Fruit fly (Drosophila melanogaster): ENCODE measurements around the gene pins.
A peak's percentile ranks its signal among the peaks of the same experiment; 100 is the strongest.

pins gene

DNA sequence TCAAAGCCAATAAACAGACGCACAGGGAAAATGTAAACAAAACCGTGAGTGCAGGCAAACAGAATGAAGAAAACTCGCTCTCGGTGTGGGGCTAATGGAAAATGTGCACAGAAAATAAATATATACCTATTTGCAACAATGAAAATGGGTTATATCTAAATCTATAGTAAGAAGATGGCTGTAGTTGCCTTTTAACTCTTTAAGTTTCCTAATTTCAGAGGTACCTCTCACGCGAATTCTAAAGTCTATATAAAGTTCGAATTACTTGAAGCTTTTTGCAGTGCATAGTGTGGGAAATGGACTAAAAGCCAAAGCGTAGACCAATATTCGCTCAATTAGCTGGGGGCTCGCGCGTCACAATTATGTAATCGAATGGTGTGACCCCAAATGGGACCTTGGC lies 27.7 kb upstream of the pins start (continued):
- peak; percentile 55 for TF ChIP-seq CG15011 (GFP tag; optimal IDR thresholded peaks at IDR 0.05)
- TF ChIP-seq gcm2 (GFP tag; optimal IDR thresholded peaks at IDR 0.05), result peak; percentile 48
- peak; percentile 81 for TF ChIP-seq CG5245 (GFP tag; optimal IDR thresholded peaks at IDR 0.05)
- peak; percentile 23 for TF ChIP-seq Bteb2 (GFP tag; optimal IDR thresholded peaks at IDR 0.05)
- TF ChIP-seq Asciz (GFP tag; optimal IDR thresholded peaks at IDR 0.05), result peak; percentile 84
- no peak for TF ChIP-seq B-H2 (GFP tag; optimal IDR thresholded peaks at IDR 0.05)
- TF ChIP-seq BtbVII (GFP tag; optimal IDR thresholded peaks at IDR 0.05), result peak; percentile 69
- peak; percentile 57; the same call in 1 of the 2 replicates for TF ChIP-seq sim (GFP tag; IDR thresholded peaks at IDR 0.05)
- TF ChIP-seq CG31388 (GFP tag; optimal IDR thresholded peaks at IDR 0.05), result peak; percentile 25
- no peak for TF ChIP-seq Neu2 (GFP tag; optimal IDR thresholded peaks at IDR 0.05; ENCODE audit: borderline replicate concordance)
- no peak for TF ChIP-seq GATAe (GFP tag; conservative IDR thresholded peaks at IDR 0.05)
- peak; percentile 65 for TF ChIP-seq en (GFP tag; optimal IDR thresholded peaks at IDR 0.05)
- peak; percentile 35 for TF ChIP-seq disco-r (GFP tag; optimal IDR thresholded peaks at IDR 0.05)
- TF ChIP-seq Lpt (GFP tag; optimal IDR thresholded peaks at IDR 0.05), result no peak
- no peak for TF ChIP-seq prd (optimal IDR thresholded peaks at IDR 0.05)
- TF ChIP-seq prd (GFP tag; IDR thresholded peaks at IDR 0.05), result peak; percentile 84
- no peak for TF ChIP-seq BEAF-32 (GFP tag; optimal IDR thresholded peaks at IDR 0.05)
- peak; percentile 57; the same call in 1 of the 2 replicates for TF ChIP-seq ssp (GFP tag; IDR thresholded peaks at IDR 0.05)
- TF ChIP-seq CG8924 (tag; optimal IDR thresholded peaks at IDR 0.05), result peak; percentile 83
- peak; percentile 71 for TF ChIP-seq trem (tag; optimal IDR thresholded peaks at IDR 0.05)
- peak; percentile 53 for TF ChIP-seq klu (GFP tag; IDR thresholded peaks at IDR 0.05)
- peak; percentile 79 for TF ChIP-seq ttk (GFP tag; IDR thresholded peaks at IDR 0.05)
- TF ChIP-seq kni (GFP tag; optimal IDR thresholded peaks at IDR 0.05), result no peak
- no peak for TF ChIP-seq stwl (tag; optimal IDR thresholded peaks at IDR 0.05)
- TF ChIP-seq CG7786 (GFP tag; optimal IDR thresholded peaks at IDR 0.05), result peak; percentile 69
- 0 out of 2 replicates have a peak, but pooled peaks have one; percentile 30 for TF ChIP-seq CG10321 (GFP tag; IDR thresholded peaks at IDR 0.05)
- TF ChIP-seq Lhr (GFP tag; optimal IDR thresholded peaks at IDR 0.05), result peak; percentile 53
- TF ChIP-seq ERR (GFP tag; optimal IDR thresholded peaks at IDR 0.05), result peak; percentile 58
- peak; percentile 83 for TF ChIP-seq zfh1 (GFP tag; IDR thresholded peaks at IDR 0.05)
- peak; percentile 56 for TF ChIP-seq CG9876 (GFP tag; optimal IDR thresholded peaks at IDR 0.05)
- peak; percentile 98 for TF ChIP-seq sens (GFP tag)
- TF ChIP-seq schlank (tag; optimal IDR thresholded peaks at IDR 0.05), result no peak
- peak; percentile 63; the same call in 2 of the 3 replicates for TF ChIP-seq jigr1 (GFP tag; IDR thresholded peaks at IDR 0.05)
- TF ChIP-seq sc (optimal IDR thresholded peaks at IDR 0.05), result no peak
- TF ChIP-seq sc (GFP tag; optimal IDR thresholded peaks at IDR 0.05), result peak; percentile 72
- peak; percentile 63 for TF ChIP-seq CG13624 (GFP tag; optimal IDR thresholded peaks at IDR 0.05)
- peak; percentile 81 for TF ChIP-seq CG14710 (tag; optimal IDR thresholded peaks at IDR 0.05)
- peak; percentile 68 for TF ChIP-seq tio (GFP tag; optimal IDR thresholded peaks at IDR 0.05)
- no peak for TF ChIP-seq knrl (GFP tag; IDR thresholded peaks at IDR 0.05; ENCODE audit: partially characterized antibody)
- no peak for TF ChIP-seq ems (GFP tag; optimal IDR thresholded peaks at IDR 0.05)
- TF ChIP-seq CG11696 (GFP tag; IDR thresholded peaks at IDR 0.05), result 0 out of 2 replicates have a peak, but pooled peaks have one; percentile 40
- peak; percentile 78 for TF ChIP-seq H15 (GFP tag; IDR thresholded peaks at IDR 0.05)
- peak; percentile 76 for TF ChIP-seq oc (tag; optimal IDR thresholded peaks at IDR 0.05)
- no peak for TF ChIP-seq CG10565 (GFP tag; optimal IDR thresholded peaks at IDR 0.05)
- TF ChIP-seq cad (GFP tag; optimal IDR thresholded peaks at IDR 0.05), result no peak
- TF ChIP-seq ap (GFP tag; IDR thresholded peaks at IDR 0.05), result peak; percentile 79
- peak; percentile 78 for TF ChIP-seq nerfin-1 (tag; optimal IDR thresholded peaks at IDR 0.05)
- TF ChIP-seq Meics (GFP tag; optimal IDR thresholded peaks at IDR 0.05), result peak; percentile 73
- peak; percentile 60 for TF ChIP-seq CG12155 (GFP tag; optimal IDR thresholded peaks at IDR 0.05)
- peak; percentile 54 for TF ChIP-seq ab (GFP tag; optimal IDR thresholded peaks at IDR 0.05)
- TF ChIP-seq dm (GFP tag; optimal IDR thresholded peaks at IDR 0.05), result peak; percentile 68
- TF ChIP-seq Mes4 (GFP tag; optimal IDR thresholded peaks at IDR 0.05), result peak; percentile 75

Measured in whole organism, embryonic.